Worm (Caenorhabditis elegans) whole organism, L2 larva: ENCODE results near the gene jun-1.
A peak's percentile ranks its signal among the peaks of the same experiment; 100 is the strongest.

Source experiments
- C34F6.9 ChIP-seq: fragments of 150-350 bp; optimal IDR thresholded peaks from 2 replicates; lab custom pipeline; 2014; ENCODE audit warnings: missing biosample characterization, missing genetic modification characterization
- F13H6.1 ChIP-seq: sonication (generic microtip); optimal IDR thresholded peaks from 2 replicates; lab custom pipeline; 2016; ENCODE audit warnings: missing genetic modification characterization, missing compliant biosample characterization
- R02D3.7 ChIP-seq: fragments of 150-350 bp; optimal IDR thresholded peaks from 2 replicates; lab custom pipeline; 2014; ENCODE audit warnings: missing biosample characterization, missing genetic modification characterization
- Y55F3AM.14 ChIP-seq: fragments of 200-800 bp; sonication (Bioruptor generic); optimal IDR thresholded peaks from 2 replicates; lab custom pipeline; 2018; ENCODE audit warnings: mild to moderate bottlenecking, missing genetic modification characterization, missing compliant biosample characterization
- ZK546.5 ChIP-seq: sonication (generic microtip); optimal IDR thresholded peaks from 2 replicates; lab custom pipeline; 2017; ENCODE audit warnings: missing biosample characterization, missing genetic modification characterization
- alr-1 ChIP-seq: fragments of 150-350 bp; optimal IDR thresholded peaks from 2 replicates; lab custom pipeline; 2014; ENCODE audit warnings: missing biosample characterization, missing genetic modification characterization
- aly-2 ChIP-seq: fragments of 150-350 bp; optimal IDR thresholded peaks from 2 replicates; lab custom pipeline; 2014; ENCODE audit warnings: missing biosample characterization, missing genetic modification characterization
- ama-1 ChIP-seq: fragments of 150-350 bp; optimal IDR thresholded peaks from 2 replicates; lab custom pipeline; 2018; ENCODE audit warnings: inconsistent platforms
- blmp-1 ChIP-seq: sonication (generic microtip); optimal IDR thresholded peaks from 2 replicates; lab custom pipeline; 2017; ENCODE audit warnings: missing genetic modification characterization, mild to moderate bottlenecking, missing compliant biosample characterization, antibody characterized with exemption, moderate library complexity; ENCODE audit not compliant: insufficient read depth
- ceh-16 ChIP-seq: fragments of 150-350 bp; optimal IDR thresholded peaks from 2 replicates; lab custom pipeline; 2014; ENCODE audit warnings: missing biosample characterization, missing genetic modification characterization
- ceh-82 ChIP-seq: fragments of 150-350 bp; optimal IDR thresholded peaks from 2 replicates; lab custom pipeline; 2014; ENCODE audit warnings: missing biosample characterization, missing genetic modification characterization
- crh-2 ChIP-seq: sonication (generic microtip); optimal IDR thresholded peaks from 2 replicates; lab custom pipeline; 2017; ENCODE audit warnings: missing biosample characterization, missing genetic modification characterization
- dmd-4 ChIP-seq: sonication (generic microtip); optimal IDR thresholded peaks from 2 replicates; lab custom pipeline; 2017; ENCODE audit warnings: missing biosample characterization, missing genetic modification characterization
- egl-27 ChIP-seq: sonication (generic microtip); optimal IDR thresholded peaks from 3 replicates; lab custom pipeline; 2017; ENCODE audit warnings: missing biosample characterization, missing genetic modification reagents, missing genetic modification characterization
- elt-1 ChIP-seq: fragments of 150-350 bp; optimal IDR thresholded peaks from 2 replicates; lab custom pipeline; 2014; ENCODE audit warnings: missing biosample characterization, missing genetic modification characterization
- elt-3 ChIP-seq: sonication (generic microtip); optimal IDR thresholded peaks from 2 replicates; lab custom pipeline; 2017; ENCODE audit warnings: missing biosample characterization, missing genetic modification characterization
- fos-1 ChIP-seq: fragments of 150-350 bp; optimal IDR thresholded peaks from 2 replicates; lab custom pipeline; 2014; ENCODE audit warnings: missing biosample characterization, missing genetic modification characterization
- gmeb-1 ChIP-seq: fragments of 150-350 bp; optimal IDR thresholded peaks from 2 replicates; lab custom pipeline; 2014; ENCODE audit warnings: missing biosample characterization, missing genetic modification characterization
- lin-11 ChIP-seq: fragments of 150-350 bp; sonication (generic microtip); optimal IDR thresholded peaks from 2 replicates; lab custom pipeline; 2014; ENCODE audit warnings: missing biosample characterization, missing genetic modification characterization, inconsistent platforms, mixed read lengths
- lin-13 ChIP-seq: fragments of 150-350 bp; optimal IDR thresholded peaks from 2 replicates; lab custom pipeline; 2014; ENCODE audit warnings: missing biosample characterization, missing genetic modification reagents, missing genetic modification characterization
- lin-39 ChIP-seq: fragments of 150-350 bp; optimal IDR thresholded peaks from 2 replicates; lab custom pipeline; 2014; ENCODE audit warnings: missing biosample characterization, missing genetic modification reagents, missing genetic modification characterization
- lsy-2 ChIP-seq, 2 experiments: fragments of 150-350 bp in 1 of 2; sonication (generic microtip) in 1 of 2; optimal IDR thresholded peaks; 2 replicates each; lab custom pipeline; 2014 to 2017; ENCODE audit warnings: missing biosample characterization in 2 of 2, missing genetic modification characterization in 2 of 2
- mab-5 ChIP-seq: fragments of 150-350 bp; optimal IDR thresholded peaks from 2 replicates; lab custom pipeline; 2014; ENCODE audit warnings: missing biosample characterization, missing genetic modification characterization
- mbf-1 ChIP-seq: sonication (generic microtip); optimal IDR thresholded peaks from 2 replicates; lab custom pipeline; 2017; ENCODE audit warnings: missing biosample characterization, missing genetic modification characterization
- mdl-1 ChIP-seq, 2 experiments: fragments of 150-350 bp in 1 of 2; sonication (generic microtip) in 1 of 2; optimal IDR thresholded peaks; 2 replicates each; lab custom pipeline; 2017; ENCODE audit warnings: missing biosample characterization in 2 of 2, missing genetic modification characterization in 2 of 2
- nhr-10 ChIP-seq: sonication (generic microtip); optimal IDR thresholded peaks from 2 replicates; lab custom pipeline; 2017; ENCODE audit warnings: missing biosample characterization, missing genetic modification characterization
- nhr-11 ChIP-seq: fragments of 150-350 bp; optimal IDR thresholded peaks from 2 replicates; lab custom pipeline; 2014; ENCODE audit warnings: missing biosample characterization, missing genetic modification characterization
- nhr-12 ChIP-seq: fragments of 150-350 bp; optimal IDR thresholded peaks from 2 replicates; lab custom pipeline; 2014; ENCODE audit warnings: missing biosample characterization, missing genetic modification characterization
- nhr-129 ChIP-seq: fragments of 150-350 bp; optimal IDR thresholded peaks from 2 replicates; lab custom pipeline; 2014; ENCODE audit warnings: missing biosample characterization, missing genetic modification characterization
- nhr-21 ChIP-seq: fragments of 150-350 bp; optimal IDR thresholded peaks from 2 replicates; lab custom pipeline; 2014; ENCODE audit warnings: missing biosample characterization, missing genetic modification characterization
- nhr-23 ChIP-seq: fragments of 150-350 bp; optimal IDR thresholded peaks from 2 replicates; lab custom pipeline; 2014; ENCODE audit warnings: missing biosample characterization, missing genetic modification reagents, missing genetic modification characterization
- nhr-237 ChIP-seq: fragments of 150-350 bp; optimal IDR thresholded peaks from 2 replicates; lab custom pipeline; 2014; ENCODE audit warnings: missing biosample characterization, missing genetic modification characterization
- nhr-25 ChIP-seq: fragments of 150-350 bp; sonication (generic microtip); optimal IDR thresholded peaks from 3 replicates; lab custom pipeline; 2014; ENCODE audit warnings: missing biosample characterization, missing genetic modification characterization
- nhr-6 ChIP-seq: fragments of 150-350 bp; optimal IDR thresholded peaks from 2 replicates; lab custom pipeline; 2014; ENCODE audit warnings: missing biosample characterization, missing genetic modification characterization
- nhr-77 ChIP-seq: fragments of 150-350 bp; optimal IDR thresholded peaks from 2 replicates; lab custom pipeline; 2014; ENCODE audit warnings: missing biosample characterization, missing genetic modification characterization
- peb-1 ChIP-seq: fragments of 150-350 bp; optimal IDR thresholded peaks from 2 replicates; lab custom pipeline; 2014; ENCODE audit warnings: missing biosample characterization, missing genetic modification characterization
- sem-4 ChIP-seq: fragments of 150-350 bp; optimal IDR thresholded peaks from 2 replicates; lab custom pipeline; 2014; ENCODE audit warnings: missing biosample characterization, missing genetic modification reagents, missing genetic modification characterization
- skn-1 ChIP-seq: sonication (generic microtip); optimal IDR thresholded peaks from 2 replicates; lab custom pipeline; 2017; ENCODE audit warnings: missing biosample characterization, missing genetic modification characterization
- sma-3 ChIP-seq: sonication (generic microtip); optimal IDR thresholded peaks from 2 replicates; lab custom pipeline; 2016; ENCODE audit warnings: missing genetic modification reagents, missing genetic modification characterization, missing compliant biosample characterization
- sma-9 ChIP-seq, 2 experiments: fragments of 150-350 bp in 1 of 2; sonication (generic microtip) in 1 of 2; optimal IDR thresholded peaks; 2 replicates each; lab custom pipeline; 2014 to 2016; ENCODE audit warnings: missing genetic modification characterization in 2 of 2, mild to moderate bottlenecking in 1 of 2, missing biosample characterization in 1 of 2, missing compliant biosample characterization in 1 of 2, missing genetic modification reagents in 1 of 2, moderate library complexity in 1 of 2
- snpc-4 ChIP-seq: fragments of 150-350 bp; optimal IDR thresholded peaks from 2 replicates; lab custom pipeline; 2014; ENCODE audit warnings: missing biosample characterization, missing genetic modification characterization
- unc-39 ChIP-seq: fragments of 150-350 bp; optimal IDR thresholded peaks from 2 replicates; lab custom pipeline; 2014; ENCODE audit warnings: missing biosample characterization, missing genetic modification characterization
- unc-55 ChIP-seq: fragments of 150-350 bp; sonication (generic microtip); optimal IDR thresholded peaks from 3 replicates; lab custom pipeline; 2014; ENCODE audit warnings: missing biosample characterization, missing genetic modification reagents, missing genetic modification characterization
- unc-62 ChIP-seq: fragments of 150-350 bp; optimal IDR thresholded peaks from 2 replicates; lab custom pipeline; 2014; ENCODE audit warnings: missing biosample characterization, missing genetic modification reagents, missing genetic modification characterization
- zag-1 ChIP-seq: fragments of 150-350 bp; optimal IDR thresholded peaks from 2 replicates; lab custom pipeline; 2014; ENCODE audit warnings: missing biosample characterization, missing genetic modification characterization
- ztf-1 ChIP-seq: fragments of 200-800 bp; sonication (Bioruptor generic); conservative IDR thresholded peaks from 2 replicates; pipeline ENCODE4 v1.3.6; 2022; ENCODE audit warnings: missing genetic modification characterization, missing compliant biosample characterization
- ztf-11 ChIP-seq: sonication (generic microtip); optimal IDR thresholded peaks from 2 replicates; lab custom pipeline; 2017; ENCODE audit warnings: missing biosample characterization, missing genetic modification characterization
- ztf-4 ChIP-seq: fragments of 150-350 bp; optimal IDR thresholded peaks from 2 replicates; lab custom pipeline; 2014; ENCODE audit warnings: missing biosample characterization, missing genetic modification characterization

Gene jun-1

DNA sequence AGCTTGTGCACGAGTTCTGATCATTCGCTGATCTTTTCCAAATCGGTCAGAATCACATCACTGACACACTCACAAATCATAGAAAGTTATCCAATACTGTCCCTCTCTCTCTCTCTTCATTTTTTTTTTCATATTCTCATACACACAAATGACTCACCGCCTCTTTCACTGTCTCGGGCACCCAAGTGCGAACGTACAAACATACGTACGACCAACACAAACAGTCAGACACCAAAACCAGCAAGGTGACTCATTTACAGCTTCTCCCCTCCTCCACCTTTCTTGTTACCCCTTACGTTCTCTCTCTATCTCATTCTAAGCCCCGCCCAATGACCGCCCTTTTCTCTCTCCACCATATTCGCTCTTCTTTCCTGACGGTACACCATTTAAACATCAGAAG lies 14.0 kb downstream of the jun-1 start:
- TF ChIP-seq fos-1 (tag; lab: Kevin White, UChicago) (peak; percentile 96), blmp-1 (peak; percentile 16), ztf-1 (GFP tag; lab: Robert Waterston, UW) (no peak)

DNA sequence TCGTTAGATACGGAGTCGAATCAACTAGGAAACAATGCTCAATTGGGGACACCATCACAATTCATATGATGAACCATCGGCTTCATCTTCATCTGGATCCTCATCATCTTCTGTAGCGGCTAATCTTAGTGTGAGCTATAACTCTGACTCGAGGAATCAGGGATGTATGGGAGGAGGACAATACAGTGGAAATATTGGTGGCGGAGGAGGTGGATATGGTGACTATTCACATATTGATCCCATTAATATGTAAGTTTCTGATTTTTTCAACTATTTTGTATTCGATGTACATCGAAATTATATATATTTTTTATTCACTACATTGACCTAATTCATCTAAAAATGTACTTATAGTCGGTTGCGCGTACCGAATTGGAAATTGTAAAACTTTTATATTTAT lies 14.4 kb downstream of the jun-1 start:
- TF ChIP-seq ama-1 (lab: Kevin White, UChicago): peak; percentile 70
- TF ChIP-seq elt-1 (tag; lab: Kevin White, UChicago): no peak

DNA sequence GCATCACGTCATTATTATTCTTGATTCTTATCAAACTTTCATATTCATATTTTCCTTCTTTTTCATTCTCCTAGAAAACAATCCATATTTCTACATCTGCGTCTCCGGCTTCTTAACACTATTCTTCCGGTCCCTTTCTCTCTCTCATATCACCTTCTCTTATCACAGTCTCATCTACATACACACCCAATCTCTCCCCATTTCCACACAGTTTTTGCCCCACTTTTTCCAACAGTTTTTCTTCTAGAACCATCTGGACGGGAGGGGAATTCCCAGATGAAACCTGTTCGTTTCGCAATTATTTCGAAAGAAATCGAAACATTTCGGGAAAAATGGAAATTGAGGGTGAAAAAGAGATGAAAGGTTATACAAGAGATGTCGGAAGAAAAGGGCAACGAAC lies 15.2 kb downstream of the jun-1 start:
- peak; percentile 49 for TF ChIP-seq sma-3 (GFP tag; lab: Kevin White, UChicago)
- TF ChIP-seq skn-1 (tag; lab: Kevin White, UChicago): no peak
- no peak for TF ChIP-seq mab-5 (tag; lab: Kevin White, UChicago)
- no peak for TF ChIP-seq snpc-4
- no peak for TF ChIP-seq elt-1 (tag; lab: Kevin White, UChicago)
- TF ChIP-seq nhr-12 (tag; lab: Kevin White, UChicago): no peak
- TF ChIP-seq ztf-1 (GFP tag; lab: Robert Waterston, UW): no peak
- no peak for TF ChIP-seq nhr-237 (tag; lab: Kevin White, UChicago)
- TF ChIP-seq crh-2 (tag; lab: Kevin White, UChicago): peak; percentile 69
- TF ChIP-seq C34F6.9 (tag; lab: Kevin White, UChicago): peak; percentile 72
- TF ChIP-seq elt-3: no peak
- TF ChIP-seq peb-1: no peak
- TF ChIP-seq R02D3.7 (tag; lab: Kevin White, UChicago): no peak
- TF ChIP-seq nhr-10 (tag; lab: Kevin White, UChicago): no peak
- no peak for TF ChIP-seq ztf-4 (tag; lab: Kevin White, UChicago)
- TF ChIP-seq nhr-21: peak; percentile 83
- no peak for TF ChIP-seq Y55F3AM.14 (GFP tag; lab: Kevin White, UChicago)
- TF ChIP-seq aly-2: no peak
- TF ChIP-seq lin-11 (tag; lab: Kevin White, UChicago): no peak
- no peak for TF ChIP-seq mbf-1 (tag; lab: Kevin White, UChicago)
- peak; percentile 42 for TF ChIP-seq sma-9 (GFP tag; optimal IDR thresholded peaks at IDR 0.05; lab: Kevin White, UChicago)
- no peak for TF ChIP-seq sma-9 (tag; optimal IDR thresholded peaks at IDR 0.05; lab: Kevin White, UChicago)
- TF ChIP-seq F13H6.1: no peak
- TF ChIP-seq unc-39 (tag; lab: Kevin White, UChicago): no peak
- no peak for TF ChIP-seq lin-39 (tag; lab: Kevin White, UChicago)
- no peak for TF ChIP-seq nhr-6 (tag; lab: Kevin White, UChicago)
- TF ChIP-seq zag-1: no peak
- no peak for TF ChIP-seq blmp-1
- peak; percentile 49 for TF ChIP-seq gmeb-1 (tag; lab: Kevin White, UChicago)
- TF ChIP-seq dmd-4 (tag; lab: Kevin White, UChicago): no peak
- TF ChIP-seq nhr-11 (tag; lab: Kevin White, UChicago): no peak
- no peak for TF ChIP-seq nhr-77 (tag; lab: Kevin White, UChicago)
- TF ChIP-seq nhr-23 (tag; lab: Kevin White, UChicago): no peak
- peak; percentile 62 for TF ChIP-seq nhr-25 (tag; lab: Kevin White, UChicago)
- no peak for TF ChIP-seq unc-55 (GFP tag; lab: Kevin White, UChicago)
- peak; percentile 61 for TF ChIP-seq ama-1 (lab: Kevin White, UChicago)
- no peak for TF ChIP-seq ztf-11 (tag; lab: Kevin White, UChicago)
- peak; percentile 40 for TF ChIP-seq nhr-129 (tag; lab: Kevin White, UChicago)
- no peak for TF ChIP-seq sem-4 (tag; lab: Kevin White, UChicago)
- TF ChIP-seq ceh-82: no peak
- peak; percentile 63 for TF ChIP-seq egl-27 (tag; lab: Kevin White, UChicago)
- peak; percentile 93 for TF ChIP-seq fos-1 (tag; lab: Kevin White, UChicago)
- TF ChIP-seq ZK546.5 (tag; lab: Kevin White, UChicago): no peak
- no peak for TF ChIP-seq mdl-1 (tag; optimal IDR thresholded peaks at IDR 0.05; lab: Kevin White, UChicago)
- TF ChIP-seq ceh-16: no peak
- TF ChIP-seq alr-1 (tag; lab: Kevin White, UChicago): no peak
- TF ChIP-seq lsy-2 (tag; optimal IDR thresholded peaks at IDR 0.05; lab: Kevin White, UChicago): peak in 1 of 2 experiments; percentile 47
- TF ChIP-seq lin-13 (GFP tag; lab: Kevin White, UChicago): no peak
- TF ChIP-seq unc-62 (GFP tag; lab: Kevin White, UChicago): no peak
